Worm (Caenorhabditis elegans): Measurements from ENCODE around the gene snpc-1.1.

ce11 chrII:7771917-7772316 lies 9.2 kb downstream of the snpc-1.1 start, which contains the start of gene C06A8.8:
- TF ChIP-seq pat-9 (tag; optimal IDR thresholded peaks at IDR 0.05) (no peak), rnt-1 (tag; optimal IDR thresholded peaks at IDR 0.05) (no peak), fkh-10 (GFP tag; optimal IDR thresholded peaks at IDR 0.05) (no peak), lin-11 (tag; optimal IDR thresholded peaks at IDR 0.05) (no peak), ceh-19 (GFP tag; optimal IDR thresholded peaks at IDR 0.05) (no peak), hlh-13 (GFP tag; optimal IDR thresholded peaks at IDR 0.05) (no peak), elt-2 (tag; optimal IDR thresholded peaks at IDR 0.05) (no peak), ceh-34 (tag; optimal IDR thresholded peaks at IDR 0.05) (no peak), pha-2 (tag; optimal IDR thresholded peaks at IDR 0.05) (no peak), gmeb-2 (tag; optimal IDR thresholded peaks at IDR 0.05) (no peak), tbx-7 (tag; optimal IDR thresholded peaks at IDR 0.05) (no peak), ttx-3 (tag; optimal IDR thresholded peaks at IDR 0.05) (no peak)

Measured in whole organism, late embryonic.